Fruit fly (Drosophila melanogaster) whole organism, prepupa: Measurements from ENCODE around the gene CG31493.

Experiments
- CG6854 ChIP-seq: fragments of 200-800 bp; sonication (Bioruptor generic); optimal IDR thresholded peaks from 2 replicates; lab custom pipeline; 2017; ENCODE audit warnings: missing biosample characterization, mild to moderate bottlenecking, missing genetic modification characterization
- CG8319 ChIP-seq: fragments of 200-800 bp; sonication (Bioruptor generic); optimal IDR thresholded peaks from 3 replicates; lab custom pipeline; 2016; ENCODE audit warnings: missing biosample characterization, missing genetic modification characterization
- Eip93F ChIP-seq: fragments of 200-800 bp; sonication (Bioruptor generic); optimal IDR thresholded peaks from 2 replicates; lab custom pipeline; 2016; ENCODE audit warnings: missing biosample characterization, mild to moderate bottlenecking, missing genetic modification characterization
- Hr39 ChIP-seq: fragments of 200-800 bp; sonication (Bioruptor generic); optimal IDR thresholded peaks from 2 replicates; lab custom pipeline; 2016; ENCODE audit warnings: missing biosample characterization, missing genetic modification characterization
- Hr4 ChIP-seq: fragments of 200-800 bp; sonication (Bioruptor generic); optimal IDR thresholded peaks from 3 replicates; lab custom pipeline; 2016; ENCODE audit warnings: missing biosample characterization, missing genetic modification characterization
- achi ChIP-seq: fragments of 200-800 bp; sonication (Bioruptor generic); optimal IDR thresholded peaks from 3 replicates; lab custom pipeline; 2016; ENCODE audit warnings: missing biosample characterization, missing genetic modification characterization
- fkh ChIP-seq: fragments of 200-800 bp; sonication (Bioruptor generic); optimal IDR thresholded peaks from 3 replicates; lab custom pipeline; 2017; ENCODE audit warnings: missing biosample characterization, mild to moderate bottlenecking, missing genetic modification characterization, moderate library complexity
- spab ChIP-seq: fragments of 200-800 bp; sonication (Bioruptor generic); optimal IDR thresholded peaks from 2 replicates; lab custom pipeline; 2017; ENCODE audit warnings: missing biosample characterization, mild to moderate bottlenecking, missing genetic modification characterization, missing genetic modification reagents

dm6 chr3R:7142580-7142979, 11.2 kb downstream of the CG31493 start:
- no peak for TF ChIP-seq spab
- TF ChIP-seq CG6854 (GFP tag; lab: Kevin White, UChicago), result no peak
- TF ChIP-seq achi (GFP tag; lab: Kevin White, UChicago), result no peak
- no peak for TF ChIP-seq fkh (GFP tag; lab: Kevin White, UChicago)
- no peak for TF ChIP-seq CG8319 (GFP tag; lab: Kevin White, UChicago)
- no peak for TF ChIP-seq Hr4 (GFP tag; lab: Kevin White, UChicago)
- no peak for TF ChIP-seq Eip93F (GFP tag; lab: Kevin White, UChicago)
- no peak for TF ChIP-seq Hr39 (GFP tag; lab: Kevin White, UChicago)
